Worm (Caenorhabditis elegans): ENCODE data around the gene C27D6.12.

Gene C27D6.12

DNA sequence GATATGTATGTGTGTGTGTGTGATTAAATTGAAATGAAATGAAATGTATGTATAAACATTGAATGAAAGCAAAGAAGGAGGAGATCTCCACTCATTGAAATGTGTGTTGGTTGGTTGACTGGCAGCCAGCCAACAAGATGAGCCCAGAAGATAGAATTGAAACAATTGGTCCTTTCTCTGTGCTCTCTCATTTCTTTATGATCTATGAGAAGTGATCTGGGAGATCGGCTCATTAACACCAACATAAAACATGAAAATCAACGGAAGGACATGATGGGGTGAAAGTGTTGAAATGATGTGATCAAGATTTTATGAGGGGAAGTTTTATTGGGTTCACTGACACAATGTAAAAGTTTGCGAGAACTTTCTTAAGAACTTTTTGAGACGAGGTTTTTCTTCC, 45.0 kb upstream of the C27D6.12 start (continued):
- TF ChIP-seq F13H6.1 (tag; optimal IDR thresholded peaks at IDR 0.05) (no peak), ceh-22 (tag; optimal IDR thresholded peaks at IDR 0.05) (no peak)

- TF ChIP-seq madf-2 (tag; optimal IDR thresholded peaks at IDR 0.05) (no peak), ceh-2 (tag; optimal IDR thresholded peaks at IDR 0.05) (no peak), ceh-18 (tag; optimal IDR thresholded peaks at IDR 0.05) (no peak), hlh-13 (GFP tag; optimal IDR thresholded peaks at IDR 0.05) (no peak), dve-1 (tag; optimal IDR thresholded peaks at IDR 0.05) (no peak), che-1 (tag; optimal IDR thresholded peaks at IDR 0.05) (no peak), ref-2 (tag; optimal IDR thresholded peaks at IDR 0.05) (no peak), hlh-6 (tag; optimal IDR thresholded peaks at IDR 0.05) (no peak), dmd-4 (tag; optimal IDR thresholded peaks at IDR 0.05; ENCODE audit: borderline replicate concordance) (no peak), ztf-16 (tag; optimal IDR thresholded peaks at IDR 0.05) (no peak), unc-86 (tag; optimal IDR thresholded peaks at IDR 0.05) (no peak), ceh-24 (tag; optimal IDR thresholded peaks at IDR 0.05) (no peak), rnt-1 (tag; optimal IDR thresholded peaks at IDR 0.05) (no peak), ceh-45 (GFP tag; IDR thresholded peaks at IDR 0.05) (no peak), K02D7.2 (tag; optimal IDR thresholded peaks at IDR 0.05) (no peak)
Observed at ce11 chrII:5220648-5221047, 42.8 kb upstream of the C27D6.12 start.

ce11 chrII:5218349-5218748, 40.5 kb upstream of the C27D6.12 start:
- TF ChIP-seq nhr-11 (tag; optimal IDR thresholded peaks at IDR 0.05) (no peak), T23F11.4 (GFP tag; optimal IDR thresholded peaks at IDR 0.05) (no peak), ref-2 (tag; optimal IDR thresholded peaks at IDR 0.05) (no peak), ceh-30 (tag; optimal IDR thresholded peaks at IDR 0.05) (no peak), fkh-6 (tag; optimal IDR thresholded peaks at IDR 0.05) (no peak), ets-4 (tag; optimal IDR thresholded peaks at IDR 0.05) (no peak), F13H6.1 (tag; optimal IDR thresholded peaks at IDR 0.05) (no peak), hlh-13 (GFP tag; optimal IDR thresholded peaks at IDR 0.05) (no peak), syd-9 (tag; optimal IDR thresholded peaks at IDR 0.05) (no peak), pax-1 (tag; optimal IDR thresholded peaks at IDR 0.05) (no peak)

DNA sequence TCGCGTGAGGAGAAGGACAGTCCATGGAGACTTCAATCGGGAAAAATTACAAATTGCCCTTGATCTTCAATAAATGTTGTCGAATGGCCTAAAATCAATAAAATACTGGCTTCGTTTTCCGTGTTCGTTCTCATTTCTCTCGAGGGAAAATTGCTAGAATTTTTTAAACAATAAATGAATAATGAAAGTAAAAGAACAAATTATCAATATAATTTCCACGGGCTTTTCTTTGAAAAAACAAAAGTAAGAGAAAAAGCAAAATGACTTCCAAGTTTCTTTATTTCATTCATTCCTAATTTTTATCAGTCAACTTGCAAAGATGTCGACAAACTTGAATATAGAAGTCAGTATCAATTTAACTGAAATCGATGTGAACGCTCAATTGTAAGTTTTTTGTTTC, 34.9 kb upstream of the C27D6.12 start, which contains the start of gene C34F11.1:
Gene C34F11.1 (plus strand): TSS at position 301 of the 400 bp plus-strand sequence.
- TF ChIP-seq hlh-8 (tag; optimal IDR thresholded peaks at IDR 0.05) (no peak), unc-42 (tag; optimal IDR thresholded peaks at IDR 0.05) (no peak), lim-6 (tag; optimal IDR thresholded peaks at IDR 0.05) (no peak), unc-86 (tag; optimal IDR thresholded peaks at IDR 0.05) (no peak), tbx-2 (tag; optimal IDR thresholded peaks at IDR 0.05) (no peak), mec-3 (tag; optimal IDR thresholded peaks at IDR 0.05; ENCODE audit: borderline replicate concordance) (no peak), nhr-11 (tag; optimal IDR thresholded peaks at IDR 0.05) (no peak), ceh-6 (GFP tag; optimal IDR thresholded peaks at IDR 0.05) (no peak), pha-2 (tag; optimal IDR thresholded peaks at IDR 0.05) (no peak), elt-2 (tag; optimal IDR thresholded peaks at IDR 0.05) (no peak), ceh-22 (tag; optimal IDR thresholded peaks at IDR 0.05) (no peak), ceh-24 (tag; optimal IDR thresholded peaks at IDR 0.05) (no peak), hlh-13 (GFP tag; optimal IDR thresholded peaks at IDR 0.05) (no peak), ceh-14 (tag; optimal IDR thresholded peaks at IDR 0.05) (no peak)

DNA sequence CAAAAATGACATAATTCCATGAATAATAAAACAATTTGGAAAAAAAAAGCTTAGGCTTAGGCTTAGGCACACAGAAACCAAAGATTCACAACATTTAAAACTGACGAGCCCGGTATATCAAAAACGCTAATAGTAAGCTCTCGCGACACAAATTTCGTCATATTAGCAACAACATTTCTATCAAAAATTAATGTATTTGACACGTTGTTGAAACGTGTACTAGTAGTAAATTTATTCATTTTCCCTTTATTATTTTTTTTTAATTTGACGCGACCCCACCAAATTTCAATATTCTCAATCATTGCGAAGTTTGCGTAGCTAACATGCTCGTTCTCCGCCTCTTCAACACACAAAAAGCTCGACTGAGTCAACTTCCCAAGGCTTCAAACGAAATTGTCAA, 34.2 kb upstream of the C27D6.12 start, which contains the start of gene C34F11.2:
Gene C34F11.2 (plus strand): TSS at position 301 of the 400 bp plus-strand sequence.
- no peak for TF ChIP-seq gmeb-2 (tag; optimal IDR thresholded peaks at IDR 0.05)
- TF ChIP-seq lin-11 (tag; optimal IDR thresholded peaks at IDR 0.05): no peak
- TF ChIP-seq hlh-15 (tag; optimal IDR thresholded peaks at IDR 0.05): no peak
- no peak for TF ChIP-seq ceh-18 (tag; optimal IDR thresholded peaks at IDR 0.05)
- TF ChIP-seq K02D7.2 (tag; optimal IDR thresholded peaks at IDR 0.05): no peak
- no peak for TF ChIP-seq hlh-8 (tag; optimal IDR thresholded peaks at IDR 0.05)
- no peak for TF ChIP-seq pag-3 (tag; optimal IDR thresholded peaks at IDR 0.05; ENCODE audit: borderline replicate concordance)
- no peak for TF ChIP-seq unc-3 (GFP tag; conservative IDR thresholded peaks at IDR 0.05)
- no peak for TF ChIP-seq unc-3 (tag; optimal IDR thresholded peaks at IDR 0.05)
- no peak for TF ChIP-seq rnt-1 (tag; optimal IDR thresholded peaks at IDR 0.05)
- no peak for TF ChIP-seq fkh-6 (tag; optimal IDR thresholded peaks at IDR 0.05)
- no peak for TF ChIP-seq pat-9 (tag; optimal IDR thresholded peaks at IDR 0.05)
- no peak for TF ChIP-seq pqm-1 (tag; optimal IDR thresholded peaks at IDR 0.05)
- TF ChIP-seq odd-2 (tag; optimal IDR thresholded peaks at IDR 0.05): no peak

Measured in whole organism, late embryonic.